Worm (Caenorhabditis elegans) whole organism, early embryonic: ENCODE data around the gene F15H10.9.

Source experiments
- B0310.2 ChIP-seq: sonication (generic microtip); optimal IDR thresholded peaks from 2 replicates; lab custom pipeline; 2016; ENCODE audit warnings: mild to moderate bottlenecking, missing genetic modification characterization, missing compliant biosample characterization
- F13C5.2 ChIP-seq: sonication (generic microtip); optimal IDR thresholded peaks from 2 replicates; lab custom pipeline; 2017; ENCODE audit warnings: mild to moderate bottlenecking, missing genetic modification characterization, inconsistent platforms, missing compliant biosample characterization
- aly-1 ChIP-seq: sonication (generic microtip); optimal IDR thresholded peaks from 2 replicates; lab custom pipeline; 2016; ENCODE audit warnings: missing genetic modification characterization, missing compliant biosample characterization
- ama-1 ChIP-seq: fragments of 150-350 bp; optimal IDR thresholded peaks from 2 replicates; lab custom pipeline; 2014
- ceh-13 ChIP-seq: fragments of 200-800 bp; sonication (Bioruptor generic); optimal IDR thresholded peaks from 2 replicates; lab custom pipeline; 2018; ENCODE audit warnings: mild to moderate bottlenecking, missing genetic modification characterization, missing compliant biosample characterization
- ceh-36 ChIP-seq: sonication (generic microtip); optimal IDR thresholded peaks from 2 replicates; lab custom pipeline; 2016; ENCODE audit warnings: missing genetic modification characterization, inconsistent platforms, missing compliant biosample characterization
- ets-7 ChIP-seq: sonication (generic microtip); optimal IDR thresholded peaks from 2 replicates; lab custom pipeline; 2016; ENCODE audit warnings: missing genotype, missing genetic modification characterization, missing compliant biosample characterization
- flt-1 ChIP-seq: fragments of 200-800 bp; sonication (Bioruptor generic); IDR thresholded peaks from 2 replicates; pipeline ENCODE4 v1.3.6; 2022; ENCODE audit warnings: missing genetic modification characterization, missing compliant biosample characterization
- hmbx-1 ChIP-seq: sonication (generic microtip); optimal IDR thresholded peaks from 2 replicates; lab custom pipeline; 2016; ENCODE audit warnings: mild to moderate bottlenecking, missing genetic modification characterization, missing compliant biosample characterization
- hmg-4 ChIP-seq: fragments of 200-800 bp; sonication (Bioruptor generic); optimal IDR thresholded peaks from 2 replicates; lab custom pipeline; 2018; ENCODE audit warnings: mild to moderate bottlenecking, missing genetic modification characterization, missing compliant biosample characterization
- hnd-1 ChIP-seq: sonication (generic microtip); optimal IDR thresholded peaks from 2 replicates; lab custom pipeline; 2016; ENCODE audit warnings: missing genetic modification characterization, missing compliant biosample characterization
- pes-1 ChIP-seq: fragments of 200-800 bp; sonication (Bioruptor generic); IDR thresholded peaks from 2 replicates; pipeline ENCODE4 v1.3.6; 2022; ENCODE audit warnings: missing genetic modification reagents, missing genetic modification characterization, missing compliant biosample characterization
- scrt-1 ChIP-seq: fragments of 200-800 bp; sonication (Bioruptor generic); IDR thresholded peaks from 2 replicates; pipeline ENCODE4 v1.3.6; 2022; ENCODE audit warnings: missing genetic modification characterization, missing compliant biosample characterization
- sea-1 ChIP-seq: fragments of 200-800 bp; sonication (Bioruptor generic); conservative IDR thresholded peaks from 2 replicates; pipeline ENCODE4 v1.3.6; 2022; ENCODE audit warnings: missing genetic modification characterization, missing compliant biosample characterization
- tbx-11 ChIP-seq: fragments of 200-800 bp; sonication (Bioruptor generic); IDR thresholded peaks from 2 replicates; pipeline ENCODE4 v1.3.6; 2022; ENCODE audit warnings: missing genetic modification characterization, missing compliant biosample characterization
- tbx-37 ChIP-seq: fragments of 200-800 bp; sonication (Bioruptor generic); conservative IDR thresholded peaks from 2 replicates; pipeline ENCODE4 v1.3.6; 2022; ENCODE audit warnings: missing genetic modification reagents, missing genetic modification characterization, missing compliant biosample characterization
- tra-4 ChIP-seq: sonication (generic microtip); optimal IDR thresholded peaks from 2 replicates; lab custom pipeline; 2017; ENCODE audit warnings: missing genetic modification characterization, missing compliant biosample characterization

Gene F15H10.9

DNA sequence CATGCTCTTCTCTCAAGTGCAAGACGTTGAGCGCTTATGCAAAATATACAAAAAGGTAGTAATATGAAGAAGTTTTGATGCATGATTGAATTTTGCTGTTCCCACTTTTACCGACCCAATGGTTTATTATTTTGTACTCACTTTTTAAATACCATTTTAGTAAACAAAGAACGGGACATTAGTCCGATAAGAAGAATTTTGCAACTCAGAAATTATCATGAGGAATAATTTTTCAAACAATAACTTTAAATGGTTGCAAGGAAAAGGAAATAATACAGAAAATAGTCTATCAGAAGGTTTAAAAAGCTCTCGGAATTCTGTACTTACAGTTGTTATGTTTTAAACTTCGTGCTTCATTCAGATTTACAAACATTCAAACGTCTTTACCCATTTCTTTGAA, at the start of gene F15H10.9:
Gene F15H10.9 (minus strand): TSS at position 101 of the 400 bp plus-strand sequence.
- TF ChIP-seq flt-1 (GFP tag; lab: Robert Waterston, UW) (no peak), aly-1 (tag; lab: Kevin White, UChicago) (no peak), pes-1 (GFP tag; lab: Robert Waterston, UW) (no peak), tbx-11 (GFP tag; lab: Robert Waterston, UW) (no peak), sea-1 (GFP tag; lab: Robert Waterston, UW) (no peak), ceh-36 (tag; lab: Kevin White, UChicago) (no peak), hmg-4 (GFP tag; lab: Kevin White, UChicago) (no peak), tbx-37 (GFP tag; lab: Robert Waterston, UW) (no peak), hnd-1 (tag; lab: Kevin White, UChicago) (no peak), tra-4 (tag; lab: Kevin White, UChicago) (no peak), ceh-13 (GFP tag; lab: Kevin White, UChicago) (no peak), hmbx-1 (no peak), F13C5.2 (tag; lab: Kevin White, UChicago) (no peak), B0310.2 (tag; lab: Kevin White, UChicago) (no peak), ama-1 (lab: Kevin White, UChicago) (no peak), ets-7 (no peak), scrt-1 (GFP tag; lab: Robert Waterston, UW) (no peak)

- TF ChIP-seq ama-1 (lab: Kevin White, UChicago) (no peak), aly-1 (tag; lab: Kevin White, UChicago) (no peak), hnd-1 (tag; lab: Kevin White, UChicago) (no peak), hmg-4 (GFP tag; lab: Kevin White, UChicago) (no peak), scrt-1 (GFP tag; lab: Robert Waterston, UW) (no peak), tbx-11 (GFP tag; lab: Robert Waterston, UW) (no peak), pes-1 (GFP tag; lab: Robert Waterston, UW) (no peak), B0310.2 (tag; lab: Kevin White, UChicago) (no peak), hmbx-1 (no peak), tbx-37 (GFP tag; lab: Robert Waterston, UW) (no peak), ets-7 (no peak)
Observed at ce11 chrV:10464160-10464559, 49.6 kb upstream of the F15H10.9 start.

ce11 chrV:10463276-10463675, 48.8 kb upstream of the F15H10.9 start, which contains the start of gene F22E12.3:
F22E12.3 (minus strand) TSS chrV:10463376.
- no peak for TF ChIP-seq scrt-1 (GFP tag; lab: Robert Waterston, UW)

- TF ChIP-seq tra-4 (tag; lab: Kevin White, UChicago) = no peak
- TF ChIP-seq aly-1 (tag; lab: Kevin White, UChicago) = no peak
- no peak for TF ChIP-seq hmbx-1
- TF ChIP-seq F13C5.2 (tag; lab: Kevin White, UChicago) = no peak
- no peak for TF ChIP-seq tbx-37 (GFP tag; lab: Robert Waterston, UW)
- no peak for TF ChIP-seq tbx-11 (GFP tag; lab: Robert Waterston, UW)
- TF ChIP-seq pes-1 (GFP tag; lab: Robert Waterston, UW) = no peak
- TF ChIP-seq ets-7 = no peak
- no peak for TF ChIP-seq hmg-4 (GFP tag; lab: Kevin White, UChicago)
- TF ChIP-seq scrt-1 (GFP tag; lab: Robert Waterston, UW) = no peak
Observed at ce11 chrV:10462066-10462465, 47.6 kb upstream of the F15H10.9 start, which contains the start of gene chw-1. chw-1 (plus strand) TSS chrV:10462282.

ce11 chrV:10460685-10461084, 46.2 kb upstream of the F15H10.9 start:
- TF ChIP-seq hmg-4 (GFP tag; lab: Kevin White, UChicago) = no peak
- no peak for TF ChIP-seq flt-1 (GFP tag; lab: Robert Waterston, UW)
- TF ChIP-seq F13C5.2 (tag; lab: Kevin White, UChicago) = no peak
- no peak for TF ChIP-seq sea-1 (GFP tag; lab: Robert Waterston, UW)
- no peak for TF ChIP-seq aly-1 (tag; lab: Kevin White, UChicago)
- TF ChIP-seq tbx-11 (GFP tag; lab: Robert Waterston, UW) = no peak

- TF ChIP-seq F13C5.2 (tag; lab: Kevin White, UChicago) = no peak
- no peak for TF ChIP-seq ets-7
- TF ChIP-seq tbx-11 (GFP tag; lab: Robert Waterston, UW) = no peak
- no peak for TF ChIP-seq ceh-36 (tag; lab: Kevin White, UChicago)
- TF ChIP-seq tra-4 (tag; lab: Kevin White, UChicago) = no peak
- no peak for TF ChIP-seq aly-1 (tag; lab: Kevin White, UChicago)
- TF ChIP-seq pes-1 (GFP tag; lab: Robert Waterston, UW) = no peak
Observed at ce11 chrV:10457247-10457646, 42.7 kb upstream of the F15H10.9 start, which contains the start of gene F22E12.1. F22E12.1 (minus strand) TSS chrV:10457347.

ce11 chrV:10453466-10453865, 39.0 kb upstream of the F15H10.9 start, which contains the start of gene Y32F6A.5:
Y32F6A.5 (minus strand) TSS chrV:10453605.
- no peak for TF ChIP-seq hmg-4 (GFP tag; lab: Kevin White, UChicago)
- TF ChIP-seq ama-1 (lab: Kevin White, UChicago) = no peak
- no peak for TF ChIP-seq hnd-1 (tag; lab: Kevin White, UChicago)
- no peak for TF ChIP-seq tbx-37 (GFP tag; lab: Robert Waterston, UW)
- TF ChIP-seq ceh-36 (tag; lab: Kevin White, UChicago) = no peak
- TF ChIP-seq sea-1 (GFP tag; lab: Robert Waterston, UW) = no peak
- TF ChIP-seq aly-1 (tag; lab: Kevin White, UChicago) = no peak
- no peak for TF ChIP-seq B0310.2 (tag; lab: Kevin White, UChicago)
- TF ChIP-seq flt-1 (GFP tag; lab: Robert Waterston, UW) = no peak
- TF ChIP-seq ceh-13 (GFP tag; lab: Kevin White, UChicago) = no peak
- no peak for TF ChIP-seq hmbx-1
- no peak for TF ChIP-seq pes-1 (GFP tag; lab: Robert Waterston, UW)
- TF ChIP-seq tbx-11 (GFP tag; lab: Robert Waterston, UW) = no peak
- TF ChIP-seq ets-7 = no peak
- TF ChIP-seq scrt-1 (GFP tag; lab: Robert Waterston, UW) = no peak
